Worm (Caenorhabditis elegans): ENCODE data around the gene gpd-4.
A peak's percentile ranks its signal among the peaks of the same experiment; 100 is the strongest.

Gene gpd-4

ce11 chrII:10200759-10201158 lies 29.7 kb downstream of the gpd-4 start, which contains the start of gene arv-1 (continued):
- TF ChIP-seq T20F7.1 (GFP tag; optimal IDR thresholded peaks at IDR 0.05) (peak; percentile 74), nhr-25 (tag; optimal IDR thresholded peaks at IDR 0.05; ENCODE audit: borderline replicate concordance, insufficient read depth) (no peak), ZK337.2 (GFP tag; IDR thresholded peaks at IDR 0.05) (no peak), skn-1 (tag; optimal IDR thresholded peaks at IDR 0.05) (no peak), ceh-28 (tag; optimal IDR thresholded peaks at IDR 0.05) (no peak), zip-11 (GFP tag; IDR thresholded peaks at IDR 0.05) (no peak), nhr-237 (tag; optimal IDR thresholded peaks at IDR 0.05) (no peak), pqm-1 (tag; optimal IDR thresholded peaks at IDR 0.05) (peak; percentile 7), arid-1 (GFP tag; conservative IDR thresholded peaks at IDR 0.05) (no peak), zag-1 (tag; optimal IDR thresholded peaks at IDR 0.05) (no peak), daf-12 (tag; optimal IDR thresholded peaks at IDR 0.05) (no peak), lim-7 (GFP tag; IDR thresholded peaks at IDR 0.05) (no peak), cey-2 (tag; optimal IDR thresholded peaks at IDR 0.05; ENCODE audit: borderline replicate concordance, insufficient read depth) (no peak), mes-2 (tag; optimal IDR thresholded peaks at IDR 0.05; ENCODE audit: poor library complexity, severe bottlenecking) (peak; percentile 97), daf-19 (GFP tag; conservative IDR thresholded peaks at IDR 0.05) (0 out of 2 replicates have a peak, but pooled peaks have one; percentile 29), daf-16 (GFP tag; optimal IDR thresholded peaks at IDR 0.05) (no peak), daf-16 (tag; optimal IDR thresholded peaks at IDR 0.05) (peak; percentile 31), mxl-3 (GFP tag; optimal IDR thresholded peaks at IDR 0.05) (no peak), saeg-2 (GFP tag; IDR thresholded peaks at IDR 0.05) (no peak), tag-97 (GFP tag; IDR thresholded peaks at IDR 0.05) (no peak), Y75B8A.6 (GFP tag; IDR thresholded peaks at IDR 0.05) (no peak), nhr-10 (tag; optimal IDR thresholded peaks at IDR 0.05) (no peak), ama-1 (optimal IDR thresholded peaks at IDR 0.05) (no peak), dmd-6 (GFP tag; IDR thresholded peaks at IDR 0.05) (peak; percentile 30; the same call in 1 of the 2 replicates), nhr-76 (tag; optimal IDR thresholded peaks at IDR 0.05) (no peak), ces-1 (GFP tag; optimal IDR thresholded peaks at IDR 0.05) (no peak), Y5F2A.4 (GFP tag; optimal IDR thresholded peaks at IDR 0.05) (no peak), php-3 (GFP tag; IDR thresholded peaks at IDR 0.05) (no peak), mxl-2 (GFP tag; conservative IDR thresholded peaks at IDR 0.05) (no peak), T26A8.4 (GFP tag; IDR thresholded peaks at IDR 0.05) (peak; percentile 52; the same call in 1 of the 2 replicates), unc-62 (GFP tag; optimal IDR thresholded peaks at IDR 0.05 in 1 of 2) (no peak), unc-62 (tag; optimal IDR thresholded peaks at IDR 0.05) (no peak), hlh-11 (tag; optimal IDR thresholded peaks at IDR 0.05) (no peak), F37D6.2 (tag; optimal IDR thresholded peaks at IDR 0.05) (no peak), ceh-62 (tag; optimal IDR thresholded peaks at IDR 0.05) (no peak), pha-4 (GFP tag; IDR thresholded peaks at IDR 0.05) (no peak), pha-4 (tag; optimal IDR thresholded peaks at IDR 0.05) (no peak), ceh-82 (tag; optimal IDR thresholded peaks at IDR 0.05) (no peak), R02D3.7 (tag; optimal IDR thresholded peaks at IDR 0.05) (peak; percentile 19), dmd-9 (GFP tag; IDR thresholded peaks at IDR 0.05) (no peak), nhr-28 (tag; optimal IDR thresholded peaks at IDR 0.05) (peak; percentile 72), duxl-1 (tag; optimal IDR thresholded peaks at IDR 0.05; ENCODE audit: poor library complexity) (no peak), rbr-2 (tag; optimal IDR thresholded peaks at IDR 0.05) (peak; percentile 40), mep-1 (tag; optimal IDR thresholded peaks at IDR 0.05) (peak; percentile 38), hlh-30 (tag; optimal IDR thresholded peaks at IDR 0.05; ENCODE audit: insufficient read depth) (peak; percentile 28), F49E8.2 (tag; optimal IDR thresholded peaks at IDR 0.05; ENCODE audit: borderline replicate concordance) (no peak), dpl-1 (GFP tag; optimal IDR thresholded peaks at IDR 0.05) (peak; percentile 59), snpc-1.2 (GFP tag; IDR thresholded peaks at IDR 0.05) (no peak), F26F4.8 (GFP tag; conservative IDR thresholded peaks at IDR 0.05) (no peak), nhr-111 (GFP tag; optimal IDR thresholded peaks at IDR 0.05) (no peak), attf-4 (tag; optimal IDR thresholded peaks at IDR 0.05) (no peak), zfp-3 (GFP tag; conservative IDR thresholded peaks at IDR 0.05) (no peak)
